Fruit fly (Drosophila melanogaster) whole organism: Measurements from ENCODE around the gene CG18754.

Experiments
- CG8478 ChIP-seq: fragments of >200 bp; optimal IDR thresholded peaks from 2 replicates; lab custom pipeline; 2018; ENCODE audit warnings: inconsistent platforms
- Dll ChIP-seq: fragments of >200 bp; optimal IDR thresholded peaks from 2 replicates; lab custom pipeline; 2017
- EcR ChIP-seq, 2 experiments: fragments of >200 bp; optimal IDR thresholded peaks; 2 replicates each; lab custom pipeline; 2017; ENCODE audit warnings: missing biosample characterization in 2 of 2, missing genetic modification characterization in 2 of 2, missing genetic modification reagents in 2 of 2
- pan ChIP-seq: fragments of >200 bp; optimal IDR thresholded peaks from 2 replicates; lab custom pipeline; 2017
- psq ChIP-seq: fragments of >200 bp; optimal IDR thresholded peaks from 2 replicates; lab custom pipeline; 2017
- usp ChIP-seq: fragments of >200 bp; optimal IDR thresholded peaks from 2 replicates; lab custom pipeline; 2017; ENCODE audit warnings: missing biosample characterization, missing genetic modification characterization, mixed read lengths

DNA sequence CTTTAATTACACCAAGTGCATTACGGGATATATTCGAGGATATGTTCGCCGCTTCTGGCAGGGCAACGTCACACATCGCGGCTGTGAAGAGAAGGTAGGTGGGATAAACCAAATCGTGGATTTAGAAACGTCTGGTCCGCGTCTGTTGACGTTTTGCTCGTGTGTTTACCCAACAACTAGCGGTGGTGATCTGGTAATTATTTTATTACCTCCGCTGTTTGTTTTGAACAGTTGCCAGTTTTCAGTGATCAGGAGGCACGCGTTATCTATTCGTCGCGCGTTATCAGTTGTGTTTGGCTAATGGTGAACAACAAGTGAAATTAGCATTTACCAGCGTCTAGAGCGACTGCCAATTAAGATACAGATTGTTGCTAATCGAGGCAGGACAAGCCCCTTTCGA, 45.2 kb downstream of the CG18754 start:
- TF ChIP-seq CG8478 (lab: Kevin White, UChicago) (no peak), psq (lab: Kevin White, UChicago) (no peak), pan (lab: Kevin White, UChicago) (no peak), usp (no peak), Dll (lab: Kevin White, UChicago) (no peak), EcR (GFP tag; optimal IDR thresholded peaks at IDR 0.05; lab: Kevin White, UChicago) (no peak)
